Worm (Caenorhabditis elegans) whole organism, L4 larva: ENCODE measurements around the gene srh-100.

ENCODE experiments used
- D1046.2 ChIP-seq: fragments of 200-800 bp; sonication (Bioruptor generic); IDR thresholded peaks from 2 replicates; pipeline ENCODE4 v1.3.6; 2022; ENCODE audit warnings: missing genetic modification characterization, missing compliant biosample characterization
- T26A8.4 ChIP-seq: fragments of 200-800 bp; sonication (Bioruptor generic); IDR thresholded peaks from 2 replicates; pipeline ENCODE4 v1.3.6; 2022; ENCODE audit warnings: missing genetic modification characterization, missing compliant biosample characterization
- Y48G9A.11 ChIP-seq: fragments of 200-800 bp; sonication (Bioruptor generic); IDR thresholded peaks from 2 replicates; pipeline ENCODE4 v1.3.6; 2022; ENCODE audit warnings: missing genetic modification reagents, missing genetic modification characterization, missing compliant biosample characterization
- ZK337.2 ChIP-seq: fragments of 200-800 bp; sonication (Bioruptor generic); IDR thresholded peaks from 2 replicates; pipeline ENCODE4 v1.3.6; 2022; ENCODE audit warnings: missing genetic modification reagents, missing genetic modification characterization, missing compliant biosample characterization
- arid-1 ChIP-seq: fragments of 200-800 bp; sonication (Bioruptor generic); conservative IDR thresholded peaks from 2 replicates; pipeline ENCODE4 v1.3.6; 2022; ENCODE audit warnings: missing genetic modification reagents, missing genetic modification characterization, missing compliant biosample characterization
- cey-2 ChIP-seq: sonication (generic microtip); optimal IDR thresholded peaks from 3 replicates; lab custom pipeline; 2017; ENCODE audit warnings: missing genetic modification characterization, mild to moderate bottlenecking, missing compliant biosample characterization, antibody characterized with exemption, borderline replicate concordance; ENCODE audit not compliant: insufficient read depth
- ctbp-1 ChIP-seq: fragments of 200-800 bp; sonication (Bioruptor generic); IDR thresholded peaks from 2 replicates; pipeline ENCODE4 v1.3.6; 2022; ENCODE audit warnings: missing genetic modification reagents, missing genetic modification characterization, missing compliant biosample characterization
- dmd-6 ChIP-seq: fragments of 200-800 bp; sonication (Bioruptor generic); IDR thresholded peaks from 2 replicates; pipeline ENCODE4 v1.3.6; 2022; ENCODE audit warnings: missing genetic modification reagents, missing genetic modification characterization, missing compliant biosample characterization
- duxl-1 ChIP-seq: sonication (generic microtip); optimal IDR thresholded peaks from 2 replicates; lab custom pipeline; 2016; ENCODE audit warnings: mild to moderate bottlenecking, missing genetic modification characterization, moderate library complexity, missing compliant biosample characterization; ENCODE audit not compliant: poor library complexity
- egl-43 ChIP-seq: fragments of 200-800 bp; sonication (Bioruptor generic); IDR thresholded peaks from 2 replicates; pipeline ENCODE4 v1.3.6; 2022; ENCODE audit warnings: missing genetic modification reagents, missing genetic modification characterization, missing compliant biosample characterization
- hif-1 ChIP-seq, 2 experiments: sonication (generic microtip); optimal IDR thresholded peaks; 2 replicates each; lab custom pipeline; 2016 to 2017; ENCODE audit warnings: missing compliant biosample characterization in 2 of 2, missing genetic modification characterization in 2 of 2, missing genetic modification reagents in 2 of 2, missing genotype in 2 of 2, mild to moderate bottlenecking in 1 of 2
- hlh-11 ChIP-seq: fragments of 200-800 bp; sonication (Bioruptor generic); optimal IDR thresholded peaks from 2 replicates; lab custom pipeline; 2018; ENCODE audit warnings: mild to moderate bottlenecking, missing genetic modification characterization, missing compliant biosample characterization
- hmg-1.1 ChIP-seq: fragments of 200-800 bp; sonication (Bioruptor generic); IDR thresholded peaks from 2 replicates; pipeline ENCODE4 v1.3.6; 2022; ENCODE audit warnings: missing genetic modification reagents, missing genetic modification characterization, missing compliant biosample characterization
- jun-1 ChIP-seq: fragments of 150-350 bp; optimal IDR thresholded peaks from 2 replicates; lab custom pipeline; 2014; ENCODE audit warnings: missing biosample characterization, missing genetic modification reagents, missing genetic modification characterization
- lin-15B ChIP-seq: fragments of 150-350 bp; sonication (generic microtip); optimal IDR thresholded peaks from 3 replicates; lab custom pipeline; 2014; ENCODE audit warnings: missing biosample characterization, missing genetic modification characterization
- lin-29 ChIP-seq: fragments of 200-800 bp; sonication (Bioruptor generic); IDR thresholded peaks from 2 replicates; pipeline ENCODE4 v1.3.6; 2022; ENCODE audit warnings: missing genetic modification reagents, missing genetic modification characterization, missing compliant biosample characterization
- lin-38 ChIP-seq: fragments of 200-800 bp; sonication (Bioruptor generic); IDR thresholded peaks from 2 replicates; pipeline ENCODE4 v1.3.6; 2022; ENCODE audit warnings: missing genetic modification reagents, missing genetic modification characterization, missing compliant biosample characterization
- mdl-1 ChIP-seq, 2 experiments: fragments of 150-350 bp in 1 of 2; sonication (generic microtip) in 1 of 2; optimal IDR thresholded peaks; 2 replicates each; lab custom pipeline; 2014 to 2017; ENCODE audit warnings: missing biosample characterization in 2 of 2, missing genetic modification characterization in 2 of 2
- mdt-29 ChIP-seq: fragments of 200-800 bp; sonication (Bioruptor generic); IDR thresholded peaks from 2 replicates; pipeline ENCODE4 v1.3.6; 2022; ENCODE audit warnings: missing genetic modification reagents, missing genetic modification characterization, missing compliant biosample characterization
- nhr-237 ChIP-seq: sonication (generic microtip); optimal IDR thresholded peaks from 2 replicates; lab custom pipeline; 2017; ENCODE audit warnings: missing biosample characterization, missing genetic modification characterization
- nhr-48 ChIP-seq: sonication (generic microtip); optimal IDR thresholded peaks from 2 replicates; lab custom pipeline; 2016; ENCODE audit warnings: mild to moderate bottlenecking, missing genetic modification characterization, missing compliant biosample characterization
- nhr-6 ChIP-seq: fragments of 150-350 bp; optimal IDR thresholded peaks from 2 replicates; lab custom pipeline; 2014; ENCODE audit warnings: missing biosample characterization, missing genetic modification characterization
- nhr-76 ChIP-seq: fragments of 150-350 bp; optimal IDR thresholded peaks from 2 replicates; lab custom pipeline; 2014; ENCODE audit warnings: missing biosample characterization, missing genetic modification characterization
- pha-4 ChIP-seq, 2 experiments: fragments of 150-350 bp in 1 of 2; fragments of 200-800 bp in 1 of 2; sonication (Bioruptor generic) in 1 of 2; IDR thresholded peaks in 1 of 2; optimal IDR thresholded peaks in 1 of 2; 2 replicates each; pipeline versions ENCODE4 v1.3.6 to Lab custom; 2014 to 2022; ENCODE audit warnings: missing genetic modification characterization in 2 of 2, missing genetic modification reagents in 2 of 2, missing biosample characterization in 1 of 2, missing compliant biosample characterization in 1 of 2
- sdz-12 ChIP-seq: fragments of 200-800 bp; sonication (Bioruptor generic); optimal IDR thresholded peaks from 2 replicates; lab custom pipeline; 2018; ENCODE audit warnings: mild to moderate bottlenecking, missing genetic modification characterization, missing compliant biosample characterization
- snpc-1.2 ChIP-seq: fragments of 200-800 bp; sonication (Bioruptor generic); IDR thresholded peaks from 2 replicates; pipeline ENCODE4 v1.3.6; 2022; ENCODE audit warnings: missing genetic modification reagents, missing genetic modification characterization, missing compliant biosample characterization
- spr-3 ChIP-seq: fragments of 200-800 bp; sonication (Bioruptor generic); optimal IDR thresholded peaks from 2 replicates; lab custom pipeline; 2018; ENCODE audit warnings: mild to moderate bottlenecking, missing genetic modification characterization, missing compliant biosample characterization
- tag-97 ChIP-seq: fragments of 200-800 bp; sonication (Bioruptor generic); IDR thresholded peaks from 2 replicates; pipeline ENCODE4 v1.3.6; 2022; ENCODE audit warnings: missing genetic modification characterization, missing compliant biosample characterization
- unc-39 ChIP-seq: sonication (generic microtip); optimal IDR thresholded peaks from 2 replicates; lab custom pipeline; 2017; ENCODE audit warnings: missing biosample characterization, missing genetic modification characterization
- unc-62 ChIP-seq, 3 experiments: fragments of 150-350 bp in 1 of 3; sonication (generic microtip); optimal IDR thresholded peaks in 2 of 3; peaks in 1 of 3; 1 replicate in 1 of 3; 2 replicates in 2 of 3; lab custom pipeline; 2014 to 2017; ENCODE audit warnings: missing biosample characterization in 3 of 3, missing genetic modification characterization in 3 of 3, missing genetic modification reagents in 3 of 3, missing genotype in 1 of 3
- zag-1 ChIP-seq: fragments of 150-350 bp; optimal IDR thresholded peaks from 2 replicates; lab custom pipeline; 2014; ENCODE audit warnings: missing biosample characterization, missing genetic modification characterization
- zip-11 ChIP-seq: fragments of 200-800 bp; sonication (Bioruptor generic); IDR thresholded peaks from 2 replicates; pipeline ENCODE4 v1.3.6; 2022; ENCODE audit warnings: missing genetic modification characterization, missing compliant biosample characterization
- ztf-11 ChIP-seq: fragments of 150-350 bp; optimal IDR thresholded peaks from 2 replicates; lab custom pipeline; 2014; ENCODE audit warnings: missing biosample characterization, missing genetic modification characterization
- ztf-7 ChIP-seq: fragments of 150-350 bp; optimal IDR thresholded peaks from 2 replicates; lab custom pipeline; 2014; ENCODE audit warnings: missing biosample characterization, missing genetic modification characterization

srh-100 gene

DNA sequence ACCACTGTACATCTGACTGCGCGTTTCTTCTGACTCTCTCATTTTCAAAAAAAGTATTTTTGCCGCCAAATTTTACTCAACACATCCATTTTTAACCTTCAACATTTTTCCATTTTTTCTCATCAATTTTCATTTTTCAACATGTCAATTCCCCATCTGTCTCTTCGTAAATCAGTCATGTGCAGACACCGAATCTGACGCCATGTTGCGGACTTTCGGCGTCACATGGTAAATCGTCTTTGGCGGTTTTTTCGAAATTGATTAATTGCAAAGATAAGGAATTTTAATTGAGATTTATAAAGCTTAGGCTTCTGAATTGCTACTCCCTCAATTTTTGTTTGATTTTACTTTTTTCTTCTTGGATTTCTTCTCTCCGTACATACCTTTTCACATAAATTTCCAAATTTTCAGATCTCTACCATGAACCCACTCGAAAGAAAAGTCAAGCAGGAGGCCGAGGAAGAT lies 31.7 kb downstream of the srh-100 start, which contains the start of gene F19B10.1 (continued):
- TF ChIP-seq spr-3 (GFP tag; lab: Kevin White, UChicago) (no peak), nhr-6 (no peak), jun-1 (tag; lab: Kevin White, UChicago) (no peak), ztf-7 (tag; lab: Kevin White, UChicago) (no peak), hif-1 (tag; optimal IDR thresholded peaks at IDR 0.05; lab: Kevin White, UChicago) (no peak), mdl-1 (tag; optimal IDR thresholded peaks at IDR 0.05; lab: Kevin White, UChicago) (peak in 1 of 2 experiments; percentile 66), lin-29 (no peak), unc-62 (GFP tag; optimal IDR thresholded peaks at IDR 0.05 in 1 of 2; lab: Kevin White, UChicago) (peak in 1 of 2 experiments; percentile 79), unc-62 (tag; optimal IDR thresholded peaks at IDR 0.05; lab: Kevin White, UChicago) (no peak), hmg-1.1 (GFP tag; lab: Robert Waterston, UW) (no peak), pha-4 (GFP tag; IDR thresholded peaks at IDR 0.05; lab: Robert Waterston, UW) (no peak), pha-4 (tag; optimal IDR thresholded peaks at IDR 0.05; lab: Kevin White, UChicago) (no peak)

DNA sequence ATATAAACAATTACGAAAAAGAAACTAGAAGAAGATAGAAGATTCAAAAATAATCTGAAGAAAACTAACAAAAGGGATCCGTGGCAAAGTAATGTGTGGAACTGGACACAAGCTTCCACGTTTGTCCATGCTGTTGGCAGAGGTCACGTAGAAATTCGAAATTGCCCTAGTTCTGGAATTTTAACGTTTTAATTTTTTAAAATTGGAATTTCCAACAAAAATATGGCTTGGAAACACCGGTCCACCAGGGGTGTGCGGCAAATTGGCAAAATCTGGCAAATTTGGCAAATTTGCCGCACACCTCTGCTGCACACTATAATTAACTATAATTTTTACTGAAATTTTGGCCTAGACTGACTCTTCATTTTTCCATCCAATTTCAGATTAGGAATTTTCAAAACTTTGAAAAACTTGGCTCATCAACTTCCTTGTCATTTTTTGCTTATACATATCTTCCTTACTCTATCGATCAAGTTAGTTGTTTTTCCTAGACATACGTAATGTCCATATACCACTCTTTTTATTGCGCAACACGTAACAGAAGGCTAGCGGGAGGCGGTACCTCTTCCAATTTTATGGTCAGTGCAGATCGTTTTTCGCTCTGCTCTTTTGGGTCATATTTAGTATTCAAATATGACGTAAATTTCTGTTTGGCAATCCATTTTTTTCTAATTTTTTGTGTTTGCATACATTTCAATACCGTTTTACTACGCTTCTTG lies 33.0 kb downstream of the srh-100 start, which contains the start of gene F19B10.10:
Gene F19B10.10, minus strand, starts transcription at position 51 of the 719 bp plus-strand sequence.
- TF ChIP-seq duxl-1 (tag; lab: Kevin White, UChicago) (no peak), dmd-6 (GFP tag; lab: Robert Waterston, UW) (no peak), cey-2 (tag; lab: Kevin White, UChicago) (no peak), D1046.2 (GFP tag; lab: Robert Waterston, UW) (no peak), nhr-237 (tag; lab: Kevin White, UChicago) (no peak), tag-97 (no peak), nhr-76 (tag; lab: Kevin White, UChicago) (no peak), ctbp-1 (no peak), ztf-11 (tag; lab: Kevin White, UChicago) (no peak), arid-1 (no peak), Y48G9A.11 (GFP tag; lab: Robert Waterston, UW) (no peak), sdz-12 (no peak), ZK337.2 (GFP tag; lab: Robert Waterston, UW) (no peak), lin-38 (GFP tag; lab: Robert Waterston, UW) (no peak), nhr-48 (tag; lab: Kevin White, UChicago) (no peak), zag-1 (tag; lab: Kevin White, UChicago) (no peak)

ce11 chrII:3680366-3680765 lies 34.1 kb downstream of the srh-100 start:
- TF ChIP-seq unc-39 (tag; lab: Kevin White, UChicago) (no peak), mdt-29 (no peak), dmd-6 (GFP tag; lab: Robert Waterston, UW) (no peak), zip-11 (no peak), T26A8.4 (GFP tag; lab: Robert Waterston, UW) (no peak)
- TF ChIP-seq, all 104 proteins: peak for 0

- peak in 1 of 2 experiments; percentile 92 for TF ChIP-seq unc-62 (GFP tag; optimal IDR thresholded peaks at IDR 0.05 in 1 of 2; lab: Kevin White, UChicago)
- TF ChIP-seq unc-62 (tag; optimal IDR thresholded peaks at IDR 0.05; lab: Kevin White, UChicago): no peak
- TF ChIP-seq ctbp-1: no peak
- no peak for TF ChIP-seq egl-43 (GFP tag; lab: Robert Waterston, UW)
- TF ChIP-seq snpc-1.2: no peak
- no peak for TF ChIP-seq hlh-11 (tag; lab: Kevin White, UChicago)
- TF ChIP-seq lin-15B: no peak
Observed at ce11 chrII:3678978-3679377, 35.5 kb downstream of the srh-100 start.
